Fruit fly (Drosophila melanogaster) whole organism, prepupa: Measurements from ENCODE around the gene CG45116.

ENCODE experiments used
- CG10669 ChIP-seq: fragments of 200-800 bp; sonication (Bioruptor generic); optimal IDR thresholded peaks from 3 replicates; lab custom pipeline; 2018; ENCODE audit warnings: missing biosample characterization, mild to moderate bottlenecking, missing genetic modification characterization, moderate library complexity
- CG34406 ChIP-seq: fragments of 200-800 bp; sonication (Bioruptor generic); optimal IDR thresholded peaks from 3 replicates; lab custom pipeline; 2016; ENCODE audit warnings: missing biosample characterization, missing genetic modification characterization
- CG6163 ChIP-seq: fragments of 200-800 bp; sonication (Bioruptor generic); IDR thresholded peaks from 3 replicates; pipeline ENCODE4 v1.3.6; 2022; ENCODE audit warnings: missing biosample characterization, missing genetic modification characterization
- CG6792 ChIP-seq: fragments of 200-800 bp; sonication (Bioruptor generic); optimal IDR thresholded peaks from 3 replicates; lab custom pipeline; 2016; ENCODE audit warnings: missing biosample characterization, missing genetic modification characterization
- CG8319 ChIP-seq: fragments of 200-800 bp; sonication (Bioruptor generic); optimal IDR thresholded peaks from 3 replicates; lab custom pipeline; 2016; ENCODE audit warnings: missing biosample characterization, missing genetic modification characterization
- Gug ChIP-seq: fragments of 200-800 bp; sonication (Bioruptor generic); IDR thresholded peaks from 2 replicates; pipeline ENCODE4 v1.3.6; 2022; ENCODE audit warnings: missing biosample characterization, missing genetic modification characterization
- Hr39 ChIP-seq: fragments of 200-800 bp; sonication (Bioruptor generic); optimal IDR thresholded peaks from 2 replicates; lab custom pipeline; 2016; ENCODE audit warnings: missing biosample characterization, missing genetic modification characterization
- Sox102F ChIP-seq: fragments of 200-800 bp; sonication (Bioruptor generic); optimal IDR thresholded peaks from 2 replicates; lab custom pipeline; 2016; ENCODE audit warnings: missing biosample characterization, mild to moderate bottlenecking, missing genetic modification characterization
- Sox14 ChIP-seq: fragments of 200-800 bp; sonication (Bioruptor generic); optimal IDR thresholded peaks from 3 replicates; lab custom pipeline; 2016; ENCODE audit warnings: missing biosample characterization, missing genetic modification characterization
- esn ChIP-seq: fragments of 200-800 bp; sonication (Bioruptor generic); optimal IDR thresholded peaks from 2 replicates; lab custom pipeline; 2016; ENCODE audit warnings: missing biosample characterization, mild to moderate bottlenecking, missing genetic modification characterization, moderate library complexity
- fd59A ChIP-seq: fragments of 200-800 bp; sonication (Bioruptor generic); optimal IDR thresholded peaks from 2 replicates; lab custom pipeline; 2017; ENCODE audit warnings: missing biosample characterization, mild to moderate bottlenecking, missing genetic modification characterization, missing genetic modification reagents
- fkh ChIP-seq: fragments of 200-800 bp; sonication (Bioruptor generic); optimal IDR thresholded peaks from 3 replicates; lab custom pipeline; 2017; ENCODE audit warnings: missing biosample characterization, mild to moderate bottlenecking, missing genetic modification characterization, moderate library complexity
- spab ChIP-seq: fragments of 200-800 bp; sonication (Bioruptor generic); optimal IDR thresholded peaks from 2 replicates; lab custom pipeline; 2017; ENCODE audit warnings: missing biosample characterization, mild to moderate bottlenecking, missing genetic modification characterization, missing genetic modification reagents

DNA sequence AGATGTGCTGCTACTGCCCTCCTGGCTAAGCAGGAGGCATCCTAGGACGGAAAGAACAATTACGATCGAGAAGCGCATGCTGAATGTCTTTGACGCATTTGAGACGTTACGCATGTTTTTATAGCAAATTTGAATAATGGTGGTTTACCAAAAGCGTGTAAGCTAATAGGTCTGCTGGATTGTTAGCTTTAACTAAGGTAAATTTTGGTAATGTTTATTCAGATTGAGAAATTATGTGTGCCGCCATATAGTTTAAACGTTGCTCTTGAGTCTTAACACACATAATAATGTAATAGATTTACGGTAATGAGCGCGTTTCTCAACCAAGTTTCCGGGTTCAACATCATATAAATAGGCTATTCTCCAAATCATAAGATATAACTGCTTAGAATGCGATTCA lies 5.5 kb upstream of the CG45116 start, which contains the start of the genes CG12546 and CG14453:
- no peak for TF ChIP-seq Sox14
- TF ChIP-seq Hr39 (GFP tag; lab: Kevin White, UChicago): no peak
- no peak for TF ChIP-seq spab
- no peak for TF ChIP-seq CG8319 (GFP tag; lab: Kevin White, UChicago)
- TF ChIP-seq Sox102F: no peak
- TF ChIP-seq esn: no peak
- TF ChIP-seq CG6163 (GFP tag; lab: Robert Waterston, UW): no peak
- TF ChIP-seq CG10669 (GFP tag; lab: Kevin White, UChicago): no peak
- TF ChIP-seq Gug (GFP tag; lab: Robert Waterston, UW): no peak
- no peak for TF ChIP-seq fd59A (GFP tag; lab: Kevin White, UChicago)
- TF ChIP-seq fkh (GFP tag; lab: Kevin White, UChicago): no peak
- TF ChIP-seq CG34406 (GFP tag; lab: Kevin White, UChicago): no peak
- no peak for TF ChIP-seq CG6792 (GFP tag; lab: Kevin White, UChicago)
